Worm (Caenorhabditis elegans) whole organism, L2 larva: Measurements from ENCODE around the gene C33D9.3.

ENCODE experiments used
- ZK546.5 ChIP-seq: sonication (generic microtip); optimal IDR thresholded peaks from 2 replicates; lab custom pipeline; 2017; ENCODE audit warnings: missing biosample characterization, missing genetic modification characterization
- ama-1 ChIP-seq: fragments of 150-350 bp; optimal IDR thresholded peaks from 2 replicates; lab custom pipeline; 2018; ENCODE audit warnings: inconsistent platforms
- ceh-82 ChIP-seq: fragments of 150-350 bp; optimal IDR thresholded peaks from 2 replicates; lab custom pipeline; 2014; ENCODE audit warnings: missing biosample characterization, missing genetic modification characterization
- fos-1 ChIP-seq: fragments of 150-350 bp; optimal IDR thresholded peaks from 2 replicates; lab custom pipeline; 2014; ENCODE audit warnings: missing biosample characterization, missing genetic modification characterization
- lin-39 ChIP-seq: fragments of 150-350 bp; optimal IDR thresholded peaks from 2 replicates; lab custom pipeline; 2014; ENCODE audit warnings: missing biosample characterization, missing genetic modification reagents, missing genetic modification characterization
- nhr-237 ChIP-seq: fragments of 150-350 bp; optimal IDR thresholded peaks from 2 replicates; lab custom pipeline; 2014; ENCODE audit warnings: missing biosample characterization, missing genetic modification characterization
- ztf-4 ChIP-seq: fragments of 150-350 bp; optimal IDR thresholded peaks from 2 replicates; lab custom pipeline; 2014; ENCODE audit warnings: missing biosample characterization, missing genetic modification characterization

DNA sequence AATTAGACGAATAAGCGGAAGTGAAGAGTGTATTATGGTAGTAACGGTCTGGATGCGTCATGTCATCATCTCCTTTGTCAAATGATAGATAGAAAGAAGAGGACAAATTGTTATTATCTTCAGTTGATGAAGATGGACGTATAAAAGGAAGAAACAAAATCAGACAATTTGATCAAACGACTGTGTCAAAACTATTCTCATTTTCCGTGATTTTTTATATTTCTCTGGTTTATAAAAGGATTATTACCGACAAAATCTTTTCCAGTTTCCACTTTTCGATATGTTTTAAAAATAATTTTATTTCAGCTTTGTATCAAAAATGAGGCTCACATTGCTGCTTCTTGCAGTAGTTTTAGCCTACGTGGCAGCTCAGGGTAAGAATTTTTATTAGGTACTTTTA lies 23.3 kb upstream of the C33D9.3 start, which contains the start of gene grsp-2:
- no peak for TF ChIP-seq lin-39
- TF ChIP-seq ztf-4, result no peak
- TF ChIP-seq ceh-82 (tag; lab: Kevin White, UChicago), result no peak
- TF ChIP-seq ZK546.5 (tag; lab: Kevin White, UChicago), result no peak
- TF ChIP-seq fos-1 (tag; lab: Kevin White, UChicago), result no peak
- TF ChIP-seq nhr-237 (tag; lab: Kevin White, UChicago), result no peak
- no peak for TF ChIP-seq ama-1 (lab: Kevin White, UChicago)
